Worm (Caenorhabditis elegans) whole organism, L3 larva: ENCODE data around the gene B0250.7.
A peak's percentile ranks its signal among the peaks of the same experiment; 100 is the strongest.

Experiments used
- R02D3.7 ChIP-seq: fragments of 150-350 bp; optimal IDR thresholded peaks from 2 replicates; lab custom pipeline; 2014; ENCODE audit warnings: missing biosample characterization, missing genetic modification characterization
- ama-1 ChIP-seq: fragments of 150-350 bp; optimal IDR thresholded peaks from 2 replicates; lab custom pipeline; 2018
- ceh-16 ChIP-seq: sonication (generic microtip); optimal IDR thresholded peaks from 2 replicates; lab custom pipeline; 2017; ENCODE audit warnings: missing biosample characterization, missing genetic modification characterization
- ceh-28 ChIP-seq: fragments of 150-350 bp; optimal IDR thresholded peaks from 2 replicates; lab custom pipeline; 2014; ENCODE audit warnings: missing biosample characterization, missing genetic modification reagents, missing genetic modification characterization
- ceh-82 ChIP-seq: fragments of 150-350 bp; optimal IDR thresholded peaks from 2 replicates; lab custom pipeline; 2014; ENCODE audit warnings: missing biosample characterization, missing genetic modification characterization
- ceh-9 ChIP-seq: sonication (generic microtip); optimal IDR thresholded peaks from 2 replicates; lab custom pipeline; 2018; ENCODE audit warnings: missing biosample characterization, missing genetic modification characterization
- daf-12 ChIP-seq: fragments of 150-350 bp; optimal IDR thresholded peaks from 2 replicates; lab custom pipeline; 2014; ENCODE audit warnings: missing biosample characterization, missing genetic modification reagents, missing genetic modification characterization
- egl-5 ChIP-seq: fragments of 150-350 bp; optimal IDR thresholded peaks from 2 replicates; lab custom pipeline; 2017; ENCODE audit warnings: missing biosample characterization, missing genetic modification reagents, missing genetic modification characterization, inconsistent platforms
- elt-2 ChIP-seq: sonication (generic microtip); optimal IDR thresholded peaks from 2 replicates; lab custom pipeline; 2016; ENCODE audit warnings: missing genetic modification reagents, mild to moderate bottlenecking, missing genetic modification characterization, missing compliant biosample characterization
- elt-3 ChIP-seq, 3 experiments: fragments of 150-350 bp in 1 of 3; sonication (generic microtip) in 2 of 3; optimal IDR thresholded peaks; 2 replicates in 2 of 3; 4 replicates in 1 of 3; lab custom pipeline; 2014 to 2017; ENCODE audit warnings: missing biosample characterization in 3 of 3, missing genetic modification characterization in 3 of 3
- eor-1 ChIP-seq, 2 experiments: fragments of 150-350 bp; optimal IDR thresholded peaks; 2 replicates each; lab custom pipeline; 2014 to 2018; ENCODE audit warnings: missing biosample characterization in 2 of 2, missing genetic modification characterization in 2 of 2
- fkh-10 ChIP-seq: sonication (generic microtip); optimal IDR thresholded peaks from 2 replicates; lab custom pipeline; 2017; ENCODE audit warnings: missing biosample characterization, missing genetic modification reagents, missing genetic modification characterization
- fkh-2 ChIP-seq: fragments of 150-350 bp; optimal IDR thresholded peaks from 2 replicates; lab custom pipeline; 2014; ENCODE audit warnings: missing biosample characterization, missing genetic modification reagents, missing genetic modification characterization
- fos-1 ChIP-seq: fragments of 150-350 bp; optimal IDR thresholded peaks from 2 replicates; lab custom pipeline; 2014; ENCODE audit warnings: missing biosample characterization, missing genetic modification characterization
- hmg-11 ChIP-seq: sonication (generic microtip); optimal IDR thresholded peaks from 2 replicates; lab custom pipeline; 2016; ENCODE audit warnings: missing genetic modification characterization, missing compliant biosample characterization
- jun-1 ChIP-seq: fragments of 150-350 bp; optimal IDR thresholded peaks from 2 replicates; lab custom pipeline; 2014; ENCODE audit warnings: missing biosample characterization, missing genetic modification reagents, missing genetic modification characterization
- lin-15B ChIP-seq: fragments of 150-350 bp; optimal IDR thresholded peaks from 2 replicates; lab custom pipeline; 2014; ENCODE audit warnings: missing biosample characterization, missing genetic modification characterization
- lin-39 ChIP-seq: fragments of 150-350 bp; optimal IDR thresholded peaks from 2 replicates; lab custom pipeline; 2018; ENCODE audit warnings: missing biosample characterization, missing genetic modification reagents, missing genetic modification characterization
- mdl-1 ChIP-seq: fragments of 150-350 bp; optimal IDR thresholded peaks from 2 replicates; lab custom pipeline; 2014; ENCODE audit warnings: missing biosample characterization, missing genetic modification characterization
- mml-1 ChIP-seq: fragments of 150-350 bp; sonication (generic microtip); optimal IDR thresholded peaks from 3 replicates; lab custom pipeline; 2014; ENCODE audit warnings: missing biosample characterization, missing genetic modification characterization
- nfya-1 ChIP-seq: sonication (generic microtip); optimal IDR thresholded peaks from 2 replicates; lab custom pipeline; 2017; ENCODE audit warnings: missing genetic modification characterization, mild to moderate bottlenecking, missing compliant biosample characterization, antibody characterized with exemption, moderate library complexity; ENCODE audit not compliant: insufficient read depth
- nhr-11 ChIP-seq: fragments of 150-350 bp; optimal IDR thresholded peaks from 2 replicates; lab custom pipeline; 2014; ENCODE audit warnings: missing biosample characterization, missing genetic modification characterization
- nhr-23 ChIP-seq: fragments of 150-350 bp; optimal IDR thresholded peaks from 2 replicates; lab custom pipeline; 2014; ENCODE audit warnings: missing biosample characterization, missing genetic modification reagents, missing genetic modification characterization
- nhr-237 ChIP-seq: fragments of 150-350 bp; optimal IDR thresholded peaks from 2 replicates; lab custom pipeline; 2014; ENCODE audit warnings: missing biosample characterization, missing genetic modification characterization
- nhr-25 ChIP-seq: sonication (generic microtip); optimal IDR thresholded peaks from 2 replicates; lab custom pipeline; 2017; ENCODE audit warnings: missing biosample characterization, missing genetic modification characterization
- nhr-28 ChIP-seq: fragments of 150-350 bp; optimal IDR thresholded peaks from 2 replicates; lab custom pipeline; 2014; ENCODE audit warnings: missing biosample characterization, missing genetic modification characterization
- nhr-43 ChIP-seq: sonication (generic microtip); optimal IDR thresholded peaks from 2 replicates; lab custom pipeline; 2016; ENCODE audit warnings: mild to moderate bottlenecking, missing genetic modification characterization, missing compliant biosample characterization; ENCODE audit not compliant: poor library complexity, severe bottlenecking
- nhr-67 ChIP-seq: fragments of 150-350 bp; optimal IDR thresholded peaks from 2 replicates; lab custom pipeline; 2014; ENCODE audit warnings: missing biosample characterization, missing genetic modification characterization
- nhr-77 ChIP-seq: fragments of 150-350 bp; optimal IDR thresholded peaks from 2 replicates; lab custom pipeline; 2014; ENCODE audit warnings: missing biosample characterization, missing genetic modification characterization
- pha-4 ChIP-seq: fragments of 150-350 bp; optimal IDR thresholded peaks from 2 replicates; lab custom pipeline; 2014; ENCODE audit warnings: missing biosample characterization, missing genetic modification reagents, missing genetic modification characterization
- pqm-1 ChIP-seq: fragments of 150-350 bp; optimal IDR thresholded peaks from 2 replicates; lab custom pipeline; 2017; ENCODE audit warnings: missing biosample characterization, missing genetic modification characterization, inconsistent platforms
- sea-2 ChIP-seq: fragments of 150-350 bp; sonication (generic microtip); optimal IDR thresholded peaks from 4 replicates; lab custom pipeline; 2014; ENCODE audit warnings: missing biosample characterization, missing genetic modification reagents, missing genetic modification characterization
- snpc-4 ChIP-seq: fragments of 150-350 bp; optimal IDR thresholded peaks from 2 replicates; lab custom pipeline; 2014; ENCODE audit warnings: missing biosample characterization, missing genetic modification characterization
- unc-39 ChIP-seq: sonication (generic microtip); optimal IDR thresholded peaks from 4 replicates; lab custom pipeline; 2017; ENCODE audit warnings: missing biosample characterization, missing genetic modification characterization
- ztf-11 ChIP-seq: fragments of 150-350 bp; optimal IDR thresholded peaks from 2 replicates; lab custom pipeline; 2014; ENCODE audit warnings: missing biosample characterization, missing genetic modification characterization
- ztf-4 ChIP-seq: fragments of 150-350 bp; optimal IDR thresholded peaks from 2 replicates; lab custom pipeline; 2014; ENCODE audit warnings: missing biosample characterization, missing genetic modification characterization

The B0250.7 gene

DNA sequence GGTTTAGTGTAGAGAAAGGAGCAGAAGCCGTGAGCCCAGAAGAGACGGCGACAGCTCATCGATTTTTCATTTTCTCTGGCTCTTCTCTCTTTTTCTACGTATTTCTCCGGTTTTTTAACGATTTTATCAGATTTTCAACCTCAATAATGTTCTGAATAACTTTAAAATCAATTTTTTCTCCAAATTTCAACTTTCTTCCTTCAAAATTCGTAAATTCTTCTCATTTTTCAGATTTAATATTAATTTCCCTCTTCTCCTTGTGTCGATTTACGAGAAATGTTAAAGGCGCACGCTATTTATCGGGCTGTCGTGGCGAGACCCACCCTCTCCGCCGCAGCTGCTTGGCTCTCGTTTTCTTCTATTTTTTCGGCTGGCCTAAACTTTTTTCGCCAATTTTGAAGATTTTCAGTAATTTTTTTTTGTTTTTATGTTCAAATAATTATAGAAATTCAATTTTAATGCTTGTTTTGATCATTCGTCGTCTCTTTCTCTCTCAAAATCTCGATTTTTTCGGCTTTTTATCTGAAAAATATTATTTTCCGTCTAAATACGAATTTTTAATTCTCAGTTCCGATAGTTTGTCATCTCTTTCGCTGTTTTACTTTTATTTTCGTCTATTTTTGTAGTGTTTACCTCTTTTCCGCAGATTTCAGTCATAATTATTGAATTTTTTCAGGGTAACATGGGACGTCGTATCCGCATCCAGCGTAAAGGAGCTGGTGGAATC, 3.3 kb upstream of the B0250.7 start, which contains the start of the genes calf-1 and rpl-2:
Gene calf-1, minus strand, starts transcription at position 77 of the 727 bp plus-strand sequence.
Gene rpl-2, plus strand, starts transcription at position 677 of the 727 bp plus-strand sequence.
- TF ChIP-seq lin-15B (peak; percentile 69), unc-39 (tag; lab: Kevin White, UChicago) (no peak), hmg-11 (tag; lab: Kevin White, UChicago) (peak; percentile 12), sea-2 (GFP tag; lab: Kevin White, UChicago) (no peak), R02D3.7 (peak; percentile 93), nhr-237 (no peak), nhr-23 (tag; lab: Kevin White, UChicago) (peak; percentile 64), pha-4 (tag; lab: Kevin White, UChicago) (peak; percentile 81), mml-1 (tag; lab: Kevin White, UChicago) (no peak), ama-1 (peak; percentile 18), nhr-25 (peak; percentile 44), elt-3 (tag; optimal IDR thresholded peaks at IDR 0.05; lab: Kevin White, UChicago) (no peak), nhr-43 (peak; percentile 44), lin-39 (peak; percentile 57), elt-2 (tag; lab: Kevin White, UChicago) (peak; percentile 27), nhr-28 (tag; lab: Kevin White, UChicago) (no peak), nhr-11 (tag; lab: Kevin White, UChicago) (peak; percentile 18), nfya-1 (tag; lab: Kevin White, UChicago) (peak; percentile 79), ceh-28 (tag; lab: Kevin White, UChicago) (peak; percentile 46)

DNA sequence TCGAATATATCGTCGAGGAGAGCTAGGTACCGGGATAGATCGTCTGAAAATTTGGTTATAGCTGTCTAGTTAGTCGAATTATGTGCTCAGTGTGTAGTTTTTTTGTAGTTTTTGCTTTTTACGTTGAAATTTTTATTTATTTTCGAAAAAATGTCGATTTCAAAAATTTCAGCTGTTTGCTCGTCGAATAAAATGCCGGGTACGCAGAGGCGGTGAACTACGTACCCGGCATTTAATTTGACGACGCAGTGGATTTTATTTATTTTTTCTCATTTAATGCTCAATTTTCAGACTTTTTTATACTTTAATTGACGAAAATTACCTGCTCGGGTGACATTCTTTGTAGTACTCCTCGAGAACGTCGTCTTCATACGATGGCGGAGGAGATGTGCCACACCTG, 1.1 kb upstream of the B0250.7 start:
- TF ChIP-seq snpc-4 (tag; lab: Kevin White, UChicago) (no peak), nhr-23 (tag; lab: Kevin White, UChicago) (peak; percentile 17), ztf-11 (tag; lab: Kevin White, UChicago) (no peak), hmg-11 (tag; lab: Kevin White, UChicago) (peak; percentile 41), nhr-77 (tag; lab: Kevin White, UChicago) (no peak), lin-15B (peak; percentile 34), R02D3.7 (peak; percentile 20), nfya-1 (tag; lab: Kevin White, UChicago) (peak; percentile 46), pha-4 (tag; lab: Kevin White, UChicago) (peak; percentile 0)

DNA sequence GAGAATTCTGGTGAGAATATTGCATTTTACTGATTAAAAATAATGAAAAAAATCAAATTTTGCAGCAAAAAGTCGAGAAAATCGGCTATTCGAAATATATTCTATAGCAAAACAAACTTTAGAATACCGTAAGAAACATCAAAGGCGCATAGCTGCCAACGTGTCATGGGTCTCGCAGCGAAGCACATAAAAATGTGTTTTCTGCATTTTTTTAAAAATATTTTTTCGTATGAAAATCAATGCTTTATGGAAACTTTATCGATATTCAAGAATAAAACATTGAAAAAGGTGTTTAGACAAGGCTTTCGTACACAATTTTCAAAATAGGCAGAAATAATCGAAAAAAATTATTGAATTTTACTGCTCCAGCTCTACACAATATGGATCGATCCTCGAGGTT, 653 bp upstream of the B0250.7 start:
- no peak for TF ChIP-seq ceh-9 (tag; lab: Kevin White, UChicago)
- TF ChIP-seq nhr-67 (tag; lab: Kevin White, UChicago) = no peak
- TF ChIP-seq eor-1 (tag; optimal IDR thresholded peaks at IDR 0.05; lab: Kevin White, UChicago) = no peak
- TF ChIP-seq mml-1 (tag; lab: Kevin White, UChicago) = no peak
- TF ChIP-seq fos-1 (tag; lab: Kevin White, UChicago) = no peak
- TF ChIP-seq nhr-23 (tag; lab: Kevin White, UChicago) = no peak
- TF ChIP-seq jun-1 = no peak
- TF ChIP-seq ama-1 = no peak
- TF ChIP-seq mdl-1 = no peak
- no peak for TF ChIP-seq daf-12 (tag; lab: Kevin White, UChicago)
- TF ChIP-seq ceh-82 (tag; lab: Kevin White, UChicago) = no peak
- TF ChIP-seq nhr-237 = no peak
- no peak for TF ChIP-seq ceh-16 (tag; lab: Kevin White, UChicago)
- TF ChIP-seq pqm-1 = no peak
- no peak for TF ChIP-seq fkh-2 (tag; lab: Kevin White, UChicago)
- no peak for TF ChIP-seq nhr-43

DNA sequence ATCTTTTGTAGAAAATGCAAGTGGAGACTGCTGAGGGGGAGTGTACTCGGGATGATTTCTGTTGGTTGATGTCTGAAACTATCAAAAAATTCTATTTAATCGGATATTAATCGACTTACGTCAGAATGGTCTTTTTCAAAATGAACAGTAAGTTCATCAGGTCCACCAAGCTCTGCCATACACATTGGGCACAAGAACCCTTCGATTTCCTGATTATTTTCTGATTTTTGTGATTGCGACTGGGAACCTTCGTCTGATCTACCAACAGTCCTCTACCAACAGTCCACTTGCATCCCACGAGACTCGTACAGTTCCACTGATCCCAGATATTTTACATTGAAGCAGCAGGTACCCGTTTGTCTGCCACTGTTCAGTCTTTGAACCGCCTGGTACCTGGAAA, 832 bp downstream of the B0250.7 start:
- no peak for TF ChIP-seq mdl-1
- no peak for TF ChIP-seq fos-1 (tag; lab: Kevin White, UChicago)
- TF ChIP-seq fkh-2 (tag; lab: Kevin White, UChicago) = no peak
- TF ChIP-seq sea-2 (GFP tag; lab: Kevin White, UChicago) = no peak
- TF ChIP-seq elt-2 (tag; lab: Kevin White, UChicago) = no peak
- no peak for TF ChIP-seq nhr-11 (tag; lab: Kevin White, UChicago)
- TF ChIP-seq jun-1 = no peak
- TF ChIP-seq elt-3 (tag; optimal IDR thresholded peaks at IDR 0.05; lab: Kevin White, UChicago) = no peak
- TF ChIP-seq ceh-82 (tag; lab: Kevin White, UChicago) = no peak
- TF ChIP-seq ztf-4 = no peak
- TF ChIP-seq fkh-10 (GFP tag; lab: Kevin White, UChicago) = no peak
- TF ChIP-seq ama-1 = no peak
- TF ChIP-seq pha-4 (tag; lab: Kevin White, UChicago) = no peak
- TF ChIP-seq unc-39 (tag; lab: Kevin White, UChicago) = no peak
- no peak for TF ChIP-seq hmg-11 (tag; lab: Kevin White, UChicago)
- no peak for TF ChIP-seq ceh-28 (tag; lab: Kevin White, UChicago)
- no peak for TF ChIP-seq egl-5 (tag; lab: Kevin White, UChicago)
- no peak for TF ChIP-seq snpc-4 (tag; lab: Kevin White, UChicago)
- TF ChIP-seq nhr-25 = no peak
- TF ChIP-seq nhr-23 (tag; lab: Kevin White, UChicago) = no peak
- TF ChIP-seq, all 47 proteins: peak for 0
